Fruit fly (Drosophila melanogaster) whole organism, embryonic: Measurements from ENCODE around the gene CG15412.

Source experiments
- ATbp ChIP-seq: fragments of 200-800 bp; sonication (Bioruptor generic); optimal IDR thresholded peaks from 2 replicates; lab custom pipeline; 2017; ENCODE audit warnings: missing biosample characterization, mild to moderate bottlenecking, missing genetic modification characterization, missing genetic modification reagents
- Aef1 ChIP-seq: fragments of 200-800 bp; sonication (Bioruptor generic); IDR thresholded peaks from 3 replicates; pipeline ENCODE4 v1.3.6; 2022; ENCODE audit warnings: missing biosample characterization, missing genetic modification characterization
- Blimp-1 ChIP-seq: fragments of 200-800 bp; sonication (Bioruptor generic); optimal IDR thresholded peaks from 3 replicates; lab custom pipeline; 2018; ENCODE audit warnings: missing biosample characterization, missing genetic modification characterization, mild to moderate bottlenecking, moderate library complexity, missing genetic modification reagents
- CG10267 ChIP-seq: fragments of 200-800 bp; sonication (Bioruptor generic); optimal IDR thresholded peaks from 2 replicates; lab custom pipeline; 2018; ENCODE audit warnings: missing biosample characterization, mild to moderate bottlenecking, missing genetic modification characterization, moderate library complexity
- CG10321 ChIP-seq: fragments of 200-800 bp; sonication (Bioruptor generic); IDR thresholded peaks from 2 replicates; pipeline ENCODE4 v1.3.6; 2022; ENCODE audit warnings: missing biosample characterization, missing genetic modification characterization
- CG12219 ChIP-seq: fragments of 200-800 bp; sonication (Bioruptor generic); optimal IDR thresholded peaks from 3 replicates; lab custom pipeline; 2018; ENCODE audit warnings: missing biosample characterization, mild to moderate bottlenecking, missing genetic modification characterization
- CG12236 ChIP-seq: fragments of 200-800 bp; sonication (Bioruptor generic); optimal IDR thresholded peaks from 2 replicates; lab custom pipeline; 2016; ENCODE audit warnings: missing biosample characterization, missing genetic modification characterization
- CG17912 ChIP-seq: fragments of 200-800 bp; sonication (Bioruptor generic); optimal IDR thresholded peaks from 2 replicates; lab custom pipeline; 2018; ENCODE audit warnings: missing biosample characterization, mild to moderate bottlenecking, missing genetic modification characterization
- CG1832 ChIP-seq: fragments of 200-800 bp; sonication (Bioruptor generic); optimal IDR thresholded peaks from 2 replicates; lab custom pipeline; 2017; ENCODE audit warnings: missing biosample characterization, mild to moderate bottlenecking, missing genetic modification characterization, inconsistent platforms
- CG2199 ChIP-seq: fragments of 200-800 bp; sonication (Bioruptor generic); IDR thresholded peaks from 3 replicates; pipeline ENCODE4 v1.3.6; 2022; ENCODE audit warnings: missing biosample characterization, missing genetic modification characterization
- CG30403 ChIP-seq: fragments of 200-800 bp; sonication (Bioruptor generic); optimal IDR thresholded peaks from 3 replicates; lab custom pipeline; 2016; ENCODE audit warnings: missing biosample characterization, missing genetic modification characterization
- CG5953 ChIP-seq: fragments of 200-800 bp; sonication (Bioruptor generic); IDR thresholded peaks from 2 replicates; pipeline ENCODE4 v1.3.6; 2022; ENCODE audit warnings: missing biosample characterization, missing genetic modification characterization
- CG6654 ChIP-seq: fragments of 200-800 bp; sonication (Bioruptor generic); optimal IDR thresholded peaks from 2 replicates; lab custom pipeline; 2017; ENCODE audit warnings: missing biosample characterization, mild to moderate bottlenecking, missing genetic modification characterization
- CG9727 ChIP-seq: fragments of 200-800 bp; sonication (Bioruptor generic); optimal IDR thresholded peaks from 3 replicates; lab custom pipeline; 2017; ENCODE audit warnings: missing biosample characterization, mild to moderate bottlenecking, missing genetic modification characterization
- D ChIP-seq, 2 experiments: fragments of 200-800 bp in 1 of 2; fragments of >200 bp in 1 of 2; sonication (Bioruptor generic) in 1 of 2; optimal IDR thresholded peaks; 2 replicates in 1 of 2; 3 replicates in 1 of 2; lab custom pipeline; 2017; ENCODE audit warnings: mild to moderate bottlenecking in 1 of 2, missing biosample characterization in 1 of 2, missing genetic modification characterization in 1 of 2, missing genetic modification reagents in 1 of 2
- Deaf1 ChIP-seq: fragments of 200-800 bp; optimal IDR thresholded peaks from 3 replicates; lab custom pipeline; 2019; ENCODE audit warnings: missing biosample characterization, mild to moderate bottlenecking, missing genetic modification characterization, moderate library complexity
- Gsc ChIP-seq: fragments of 200-800 bp; sonication (Bioruptor generic); IDR thresholded peaks from 2 replicates; pipeline ENCODE4 v1.3.6; 2022; ENCODE audit warnings: missing biosample characterization, missing genetic modification characterization
- HLHmδ ChIP-seq: fragments of 200-800 bp; sonication (Bioruptor generic); optimal IDR thresholded peaks from 2 replicates; lab custom pipeline; 2018; ENCODE audit warnings: missing biosample characterization, mild to moderate bottlenecking, missing genetic modification characterization, moderate library complexity
- HmgZ ChIP-seq: fragments of 200-800 bp; sonication (Bioruptor generic); optimal IDR thresholded peaks from 2 replicates; lab custom pipeline; 2018; ENCODE audit warnings: missing biosample characterization, mild to moderate bottlenecking, missing genetic modification characterization
- Hmr ChIP-seq: fragments of 200-800 bp; sonication (Bioruptor generic); optimal IDR thresholded peaks from 3 replicates; lab custom pipeline; 2017; ENCODE audit warnings: mild to moderate bottlenecking, missing biosample characterization, missing genetic modification reagents, missing genetic modification characterization
- Hmx ChIP-seq: fragments of 200-800 bp; sonication (Bioruptor generic); optimal IDR thresholded peaks from 2 replicates; lab custom pipeline; 2016; ENCODE audit warnings: missing biosample characterization, missing genetic modification characterization
- Nf-YC ChIP-seq: fragments of 200-800 bp; optimal IDR thresholded peaks from 3 replicates; lab custom pipeline; 2019; ENCODE audit warnings: missing biosample characterization, mild to moderate bottlenecking, missing genetic modification characterization, moderate library complexity
- YL-1 ChIP-seq: fragments of 200-800 bp; sonication (Bioruptor generic); optimal IDR thresholded peaks from 3 replicates; lab custom pipeline; 2017; ENCODE audit warnings: missing biosample characterization, mild to moderate bottlenecking, missing genetic modification characterization
- abd-A ChIP-seq: fragments of 200-800 bp; sonication (Bioruptor generic); optimal IDR thresholded peaks from 3 replicates; lab custom pipeline; 2019; ENCODE audit warnings: missing biosample characterization, mild to moderate bottlenecking, missing genetic modification characterization, moderate library complexity
- bbx ChIP-seq: fragments of 200-800 bp; sonication (Bioruptor generic); IDR thresholded peaks from 2 replicates; pipeline ENCODE4 v1.3.6; 2022; ENCODE audit warnings: missing biosample characterization, missing genetic modification characterization; ENCODE audit not compliant: partially characterized antibody
- chinmo ChIP-seq: fragments of 200-800 bp; sonication (Bioruptor generic); IDR thresholded peaks from 4 replicates; pipeline ENCODE4 v1.3.6; 2022; ENCODE audit warnings: missing biosample characterization, missing genetic modification characterization; ENCODE audit not compliant: partially characterized antibody
- ci ChIP-seq: fragments of 200-800 bp; sonication (Bioruptor generic); IDR thresholded peaks from 3 replicates; pipeline ENCODE4 v1.3.6; 2022; ENCODE audit warnings: missing biosample characterization, missing genetic modification characterization
- crol ChIP-seq: fragments of 200-800 bp; sonication (Bioruptor generic); IDR thresholded peaks from 2 replicates; pipeline ENCODE4 v1.3.6; 2022; ENCODE audit warnings: missing biosample characterization, missing genetic modification characterization
- dmrt99B ChIP-seq: fragments of 200-800 bp; sonication (Bioruptor generic); optimal IDR thresholded peaks from 2 replicates; lab custom pipeline; 2018; ENCODE audit warnings: missing biosample characterization, mild to moderate bottlenecking, missing genetic modification characterization, moderate library complexity
- klu ChIP-seq: fragments of 200-800 bp; sonication (Bioruptor generic); IDR thresholded peaks from 2 replicates; pipeline ENCODE4 v1.3.6; 2022; ENCODE audit warnings: missing biosample characterization, missing genetic modification characterization
- kni ChIP-seq: fragments of 200-800 bp; sonication (Bioruptor generic); optimal IDR thresholded peaks from 3 replicates; lab custom pipeline; 2017; ENCODE audit warnings: mild to moderate bottlenecking, missing biosample characterization, missing genetic modification reagents, missing genetic modification characterization
- knrl ChIP-seq: fragments of 200-800 bp; sonication (Bioruptor generic); IDR thresholded peaks from 3 replicates; pipeline ENCODE4 v1.3.6; 2022; ENCODE audit warnings: missing biosample characterization, missing genetic modification characterization; ENCODE audit not compliant: partially characterized antibody
- p53 ChIP-seq: fragments of 200-800 bp; sonication (Bioruptor generic); optimal IDR thresholded peaks from 2 replicates; lab custom pipeline; 2016; ENCODE audit warnings: missing biosample characterization, missing genetic modification characterization
- pan ChIP-seq, 4 experiments: fragments of >200 bp in 3 of 4; fragments of 200-800 bp in 1 of 4; sonication (Bioruptor generic) in 1 of 4; optimal IDR thresholded peaks in 3 of 4; IDR thresholded peaks in 1 of 4; 2 replicates each; pipeline versions ENCODE4 v1.3.6 to Lab custom; 2017 to 2022; ENCODE audit warnings: missing biosample characterization in 2 of 4, missing genetic modification characterization in 2 of 4, mixed read lengths in 1 of 4
- rib ChIP-seq: fragments of 200-800 bp; sonication (Bioruptor generic); IDR thresholded peaks from 2 replicates; pipeline ENCODE4 v1.3.6; 2022; ENCODE audit warnings: missing biosample characterization, missing genetic modification characterization
- slou ChIP-seq: fragments of 200-800 bp; sonication (Bioruptor generic); optimal IDR thresholded peaks from 3 replicates; lab custom pipeline; 2016; ENCODE audit warnings: missing biosample characterization, missing genetic modification characterization
- sna ChIP-seq: fragments of 200-800 bp; sonication (Bioruptor generic); IDR thresholded peaks from 2 replicates; pipeline ENCODE4 v1.3.6; 2022; ENCODE audit warnings: missing biosample characterization, missing genetic modification characterization; ENCODE audit not compliant: partially characterized antibody
- sob ChIP-seq: fragments of 200-800 bp; sonication (Bioruptor generic); IDR thresholded peaks from 2 replicates; pipeline ENCODE4 v1.3.6; 2022; ENCODE audit warnings: missing biosample characterization, missing genetic modification characterization
- sr ChIP-seq: fragments of 200-800 bp; sonication (Bioruptor generic); IDR thresholded peaks from 3 replicates; pipeline ENCODE4 v1.3.6; 2022; ENCODE audit warnings: missing biosample characterization, missing genetic modification characterization
- sug ChIP-seq: fragments of 200-800 bp; optimal IDR thresholded peaks from 2 replicates; lab custom pipeline; 2019; ENCODE audit warnings: missing biosample characterization, mild to moderate bottlenecking, missing genetic modification characterization, moderate library complexity
- trem ChIP-seq: fragments of 200-800 bp; optimal IDR thresholded peaks from 3 replicates; lab custom pipeline; 2019; ENCODE audit warnings: missing biosample characterization, mild to moderate bottlenecking, missing genetic modification characterization, moderate library complexity
- vvl ChIP-seq: fragments of 200-800 bp; sonication (Bioruptor generic); IDR thresholded peaks from 2 replicates; pipeline ENCODE4 v1.3.6; 2022; ENCODE audit warnings: missing biosample characterization, missing genetic modification characterization
- wek ChIP-seq: fragments of 200-800 bp; sonication (Bioruptor generic); optimal IDR thresholded peaks from 3 replicates; lab custom pipeline; 2018; ENCODE audit warnings: missing biosample characterization, mild to moderate bottlenecking, missing genetic modification characterization, moderate library complexity
- wor ChIP-seq: fragments of 200-800 bp; sonication (Bioruptor generic); IDR thresholded peaks from 2 replicates; pipeline ENCODE4 v1.3.6; 2022; ENCODE audit warnings: missing biosample characterization, missing genetic modification characterization
- z ChIP-seq: fragments of 200-800 bp; sonication (Bioruptor generic); IDR thresholded peaks from 3 replicates; pipeline ENCODE4 v1.3.6; 2022; ENCODE audit warnings: missing biosample characterization, missing genetic modification characterization

The CG15412 gene

dm6 chr2L:3339420-3339819 lies 36.1 kb downstream of the CG15412 start (continued):
- TF ChIP-seq Hmx (GFP tag; lab: Kevin White, UChicago) (no peak), HLHmδ (peak; percentile 83), D (optimal IDR thresholded peaks at IDR 0.05; lab: Kevin White, UChicago) (no peak), D (GFP tag; optimal IDR thresholded peaks at IDR 0.05; lab: Kevin White, UChicago) (no peak), sna (GFP tag; lab: Robert Waterston, UW) (no peak), YL-1 (no peak), bbx (peak; percentile 28; the same call in 1 of the 2 replicates), Gsc (GFP tag; lab: Robert Waterston, UW) (no peak), CG10321 (peak; percentile 91), ci (GFP tag; lab: Robert Waterston, UW) (peak; percentile 57; the same call in 2 of the 3 replicates), Nf-YC (tag; lab: Kevin White, UChicago) (no peak), wek (GFP tag; lab: Kevin White, UChicago) (peak; percentile 0), Deaf1 (peak; percentile 31), Blimp-1 (GFP tag; lab: Kevin White, UChicago) (peak; percentile 18), CG12219 (GFP tag; lab: Kevin White, UChicago) (no peak), CG10267 (no peak), CG1832 (GFP tag; lab: Kevin White, UChicago) (peak; percentile 75), rib (GFP tag; lab: Robert Waterston, UW) (0 out of 2 replicates have a peak, but pooled peaks have one; percentile 28), CG30403 (GFP tag; lab: Kevin White, UChicago) (no peak), CG9727 (GFP tag; lab: Kevin White, UChicago) (no peak), Hmr (no peak), trem (tag; lab: Kevin White, UChicago) (no peak), CG2199 (GFP tag; lab: Robert Waterston, UW) (0 out of 3 replicates have a peak, but pooled peaks have one; percentile 19), p53 (GFP tag; lab: Kevin White, UChicago) (no peak), Aef1 (GFP tag; lab: Robert Waterston, UW) (peak; percentile 38; the same call in 2 of the 3 replicates), CG17912 (GFP tag; lab: Kevin White, UChicago) (no peak), sob (0 out of 2 replicates have a peak, but pooled peaks have one; percentile 40), abd-A (tag; lab: Kevin White, UChicago) (peak; percentile 67), dmrt99B (tag; lab: Kevin White, UChicago) (no peak), knrl (0 out of 3 replicates have a peak, but pooled peaks have one; percentile 7), sr (GFP tag; lab: Robert Waterston, UW) (peak; percentile 87), klu (GFP tag; lab: Robert Waterston, UW) (peak; percentile 17; the same call in 1 of the 2 replicates), sug (tag; lab: Kevin White, UChicago) (peak; percentile 55), slou (no peak), ATbp (peak; percentile 21), CG6654 (GFP tag; lab: Kevin White, UChicago) (no peak), kni (GFP tag; lab: Kevin White, UChicago) (peak; percentile 75), crol (GFP tag; lab: Robert Waterston, UW) (peak; percentile 97), pan (optimal IDR thresholded peaks at IDR 0.05; lab: Kevin White, UChicago) (no peak), pan (GFP tag; optimal IDR thresholded peaks at IDR 0.05 in 1 of 2, IDR thresholded peaks at IDR 0.05 in 1 of 2) (peak in 1 of 2 experiments; percentile 49), CG12236 (no peak), wor (GFP tag; lab: Robert Waterston, UW) (no peak), vvl (GFP tag; lab: Robert Waterston, UW) (peak; percentile 91), CG5953 (no peak), chinmo (0 out of 4 replicates have a peak, but pooled peaks have one; percentile 5), z (GFP tag; lab: Robert Waterston, UW) (peak; percentile 83), HmgZ (tag; lab: Kevin White, UChicago) (no peak)
